Worm (Caenorhabditis elegans): ENCODE results near the gene T02D1.4.
A peak's percentile ranks its signal among the peaks of the same experiment; 100 is the strongest.

Gene T02D1.4

ce11 chrIV:17441260-17441659 lies 41.7 kb downstream of the T02D1.4 start:
- TF ChIP-seq nhr-11 (tag; optimal IDR thresholded peaks at IDR 0.05) (no peak), irx-1 (tag; optimal IDR thresholded peaks at IDR 0.05) (no peak), F16B12.6 (tag; optimal IDR thresholded peaks at IDR 0.05) (no peak), nhr-85 (tag) (peak; percentile 79), grh-1 (GFP tag; IDR thresholded peaks at IDR 0.05) (peak; percentile 68), nhr-20 (tag; optimal IDR thresholded peaks at IDR 0.05) (peak; percentile 67), tlp-1 (tag; optimal IDR thresholded peaks at IDR 0.05) (no peak), snu-23 (GFP tag; optimal IDR thresholded peaks at IDR 0.05) (peak; percentile 65), lin-14 (GFP tag; optimal IDR thresholded peaks at IDR 0.05) (peak; percentile 39), elt-3 (tag; optimal IDR thresholded peaks at IDR 0.05) (no peak), xbp-1 (tag; optimal IDR thresholded peaks at IDR 0.05) (no peak), lin-15B (tag; optimal IDR thresholded peaks at IDR 0.05) (no peak), nhr-71 (tag; optimal IDR thresholded peaks at IDR 0.05) (peak; percentile 37), pax-3 (tag; optimal IDR thresholded peaks at IDR 0.05) (no peak), efl-1 (optimal IDR thresholded peaks at IDR 0.05) (no peak), efl-1 (GFP tag; optimal IDR thresholded peaks at IDR 0.05 in 1 of 2) (peak in 1 of 2 experiments; percentile 33), lin-35 (GFP tag; optimal IDR thresholded peaks at IDR 0.05) (peak in 1 of 2 experiments; percentile 62), nhr-237 (tag; optimal IDR thresholded peaks at IDR 0.05) (no peak), ceh-63 (GFP tag; optimal IDR thresholded peaks at IDR 0.05) (no peak), swsn-7 (tag; optimal IDR thresholded peaks at IDR 0.05) (no peak), C34B4.2 (tag; optimal IDR thresholded peaks at IDR 0.05) (no peak), dsc-1 (tag; optimal IDR thresholded peaks at IDR 0.05) (no peak), fkh-10 (GFP tag; optimal IDR thresholded peaks at IDR 0.05) (no peak)

ce11 chrIV:17442503-17442902 lies 42.9 kb downstream of the T02D1.4 start, which contains the start of gene F11E6.11:
Gene F11E6.11 (plus strand): TSS chrIV:17442827.
- peak in 1 of 2 experiments; percentile 16 for TF ChIP-seq lin-35 (GFP tag; optimal IDR thresholded peaks at IDR 0.05)
- TF ChIP-seq tlp-1 (tag; optimal IDR thresholded peaks at IDR 0.05), result no peak
- no peak for TF ChIP-seq hlh-17 (GFP tag; optimal IDR thresholded peaks at IDR 0.05; ENCODE audit: borderline replicate concordance)

ce11 chrIV:17448319-17448718 lies 48.8 kb downstream of the T02D1.4 start:
- TF ChIP-seq lin-14 (GFP tag; optimal IDR thresholded peaks at IDR 0.05) (no peak), ceh-90 (tag; optimal IDR thresholded peaks at IDR 0.05) (no peak), ces-1 (GFP tag; optimal IDR thresholded peaks at IDR 0.05) (no peak)

- TF ChIP-seq swsn-7 (tag; optimal IDR thresholded peaks at IDR 0.05) (no peak), ceh-82 (tag; optimal IDR thresholded peaks at IDR 0.05) (no peak), rnt-1 (tag; optimal IDR thresholded peaks at IDR 0.05) (no peak), hpl-2 (GFP tag; optimal IDR thresholded peaks at IDR 0.05) (no peak), lin-13 (GFP tag; optimal IDR thresholded peaks at IDR 0.05) (no peak), nhr-11 (tag; optimal IDR thresholded peaks at IDR 0.05) (no peak), elt-2 (tag; optimal IDR thresholded peaks at IDR 0.05) (no peak), isw-1 (GFP tag; IDR thresholded peaks at IDR 0.05) (no peak), lin-35 (GFP tag; optimal IDR thresholded peaks at IDR 0.05) (no peak), sup-37 (GFP tag; optimal IDR thresholded peaks at IDR 0.05) (no peak), aha-1 (tag; optimal IDR thresholded peaks at IDR 0.05) (no peak), unc-30 (tag; optimal IDR thresholded peaks at IDR 0.05) (no peak), lin-39 (tag; optimal IDR thresholded peaks at IDR 0.05) (no peak), aly-2 (tag; optimal IDR thresholded peaks at IDR 0.05) (no peak), Y116A8C.19 (tag; optimal IDR thresholded peaks at IDR 0.05; ENCODE audit: borderline replicate concordance) (no peak), nhr-47 (tag; optimal IDR thresholded peaks at IDR 0.05) (no peak), lsy-2 (tag; optimal IDR thresholded peaks at IDR 0.05) (no peak), hlh-4 (tag; optimal IDR thresholded peaks at IDR 0.05) (no peak)
Observed at ce11 chrIV:17450443-17450842, 50.9 kb downstream of the T02D1.4 start, which contains the start of gene F11E6.8. Gene F11E6.8 (minus strand): TSS chrIV:17450543.

Data from whole organism, L1 larva.